Worm (Caenorhabditis elegans): ENCODE data around the gene F55G7.1.

- TF ChIP-seq unc-62 (GFP tag; optimal IDR thresholded peaks at IDR 0.05), result no peak
- TF ChIP-seq fos-1 (tag; optimal IDR thresholded peaks at IDR 0.05), result no peak
- TF ChIP-seq fkh-10 (GFP tag; optimal IDR thresholded peaks at IDR 0.05), result no peak
Measured at ce11 chrX:11968024-11968598, 43.9 kb downstream of the F55G7.1 start.
